Worm (Caenorhabditis elegans) whole organism, mixed stage, embryonic: ENCODE data around the gene swt-2.

ENCODE experiments used
- ceh-83 ChIP-seq: fragments of 200-800 bp; sonication (Bioruptor generic); optimal IDR thresholded peaks from 2 replicates; lab custom pipeline; 2018; ENCODE audit warnings: mild to moderate bottlenecking, missing genetic modification characterization, missing compliant biosample characterization
- ces-1 ChIP-seq: fragments of 150-350 bp; optimal IDR thresholded peaks from 2 replicates; lab custom pipeline; 2014; ENCODE audit warnings: missing biosample characterization, missing genetic modification reagents, missing genetic modification characterization
- elt-3 ChIP-seq: fragments of 150-350 bp; optimal IDR thresholded peaks from 2 replicates; lab custom pipeline; 2014; ENCODE audit warnings: missing biosample characterization, missing genetic modification characterization
- lin-13 ChIP-seq: fragments of 150-350 bp; optimal IDR thresholded peaks from 2 replicates; lab custom pipeline; 2014; ENCODE audit warnings: missing biosample characterization, missing genetic modification characterization
- lsy-2 ChIP-seq: fragments of 150-350 bp; optimal IDR thresholded peaks from 2 replicates; lab custom pipeline; 2014; ENCODE audit warnings: missing biosample characterization, missing genetic modification characterization
- mls-2 ChIP-seq: sonication (generic microtip); optimal IDR thresholded peaks from 2 replicates; lab custom pipeline; 2016; ENCODE audit warnings: mild to moderate bottlenecking, missing genetic modification characterization, moderate library complexity, missing compliant biosample characterization
- nhr-12 ChIP-seq: fragments of 150-350 bp; optimal IDR thresholded peaks from 2 replicates; lab custom pipeline; 2014; ENCODE audit warnings: missing biosample characterization, missing genetic modification characterization
- nhr-237 ChIP-seq: fragments of 150-350 bp; optimal IDR thresholded peaks from 2 replicates; lab custom pipeline; 2014; ENCODE audit warnings: missing biosample characterization, missing genetic modification characterization
- nhr-28 ChIP-seq: fragments of 150-350 bp; optimal IDR thresholded peaks from 2 replicates; lab custom pipeline; 2014; ENCODE audit warnings: missing biosample characterization, missing genetic modification characterization
- nhr-76 ChIP-seq: sonication (generic microtip); optimal IDR thresholded peaks from 2 replicates; lab custom pipeline; 2017; ENCODE audit warnings: missing biosample characterization, missing genetic modification characterization
- pha-4 ChIP-seq: fragments of 150-350 bp; optimal IDR thresholded peaks from 2 replicates; lab custom pipeline; 2018; ENCODE audit warnings: missing biosample characterization, missing genetic modification reagents, missing genetic modification characterization
- snpc-4 ChIP-seq: fragments of 150-350 bp; optimal IDR thresholded peaks from 2 replicates; lab custom pipeline; 2014; ENCODE audit warnings: missing biosample characterization, missing genetic modification characterization
- unc-62 ChIP-seq: fragments of 150-350 bp; optimal IDR thresholded peaks from 2 replicates; lab custom pipeline; 2014; ENCODE audit warnings: missing biosample characterization, missing genetic modification reagents, missing genetic modification characterization
- ztf-11 ChIP-seq: fragments of 150-350 bp; optimal IDR thresholded peaks from 2 replicates; lab custom pipeline; 2014; ENCODE audit warnings: missing biosample characterization, missing genetic modification characterization

DNA sequence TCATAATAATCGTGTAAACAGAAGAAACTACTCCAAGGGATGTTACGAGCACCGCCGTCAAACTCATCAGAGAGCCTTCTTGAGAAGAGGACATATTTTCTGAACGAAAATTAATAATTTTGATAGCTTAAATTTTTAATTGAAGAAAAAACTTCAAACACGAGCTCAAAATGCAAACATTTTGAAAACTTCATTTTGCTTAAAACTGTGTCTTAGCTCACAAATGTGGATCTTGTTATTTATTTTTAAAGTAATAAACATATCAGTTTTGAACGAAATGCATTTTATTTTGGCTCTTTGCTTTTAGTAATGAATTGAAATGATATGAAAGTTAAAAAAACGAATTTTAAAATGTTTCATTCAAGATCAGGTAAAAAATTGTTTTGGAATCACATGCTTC lies 42.4 kb upstream of the swt-2 start, which contains the start of gene srbc-7:
- TF ChIP-seq lin-13 (tag; lab: Kevin White, UChicago), result no peak
- TF ChIP-seq ceh-83 (GFP tag; lab: Kevin White, UChicago), result no peak
- TF ChIP-seq nhr-12, result no peak
- TF ChIP-seq ztf-11 (tag; lab: Kevin White, UChicago), result no peak
- TF ChIP-seq pha-4 (tag; lab: Kevin White, UChicago), result no peak
- no peak for TF ChIP-seq elt-3 (tag; lab: Kevin White, UChicago)
- no peak for TF ChIP-seq nhr-76 (tag; lab: Kevin White, UChicago)
- TF ChIP-seq nhr-28 (tag; lab: Kevin White, UChicago), result no peak
- TF ChIP-seq snpc-4 (tag; lab: Kevin White, UChicago), result no peak
- no peak for TF ChIP-seq lsy-2 (tag; lab: Kevin White, UChicago)
- TF ChIP-seq nhr-237 (tag; lab: Kevin White, UChicago), result no peak
- no peak for TF ChIP-seq ces-1 (GFP tag; lab: Kevin White, UChicago)
- TF ChIP-seq mls-2, result no peak
- no peak for TF ChIP-seq unc-62 (GFP tag; lab: Kevin White, UChicago)
